Worm (Caenorhabditis elegans): ENCODE data around the gene kcnl-1.

Gene kcnl-1

DNA sequence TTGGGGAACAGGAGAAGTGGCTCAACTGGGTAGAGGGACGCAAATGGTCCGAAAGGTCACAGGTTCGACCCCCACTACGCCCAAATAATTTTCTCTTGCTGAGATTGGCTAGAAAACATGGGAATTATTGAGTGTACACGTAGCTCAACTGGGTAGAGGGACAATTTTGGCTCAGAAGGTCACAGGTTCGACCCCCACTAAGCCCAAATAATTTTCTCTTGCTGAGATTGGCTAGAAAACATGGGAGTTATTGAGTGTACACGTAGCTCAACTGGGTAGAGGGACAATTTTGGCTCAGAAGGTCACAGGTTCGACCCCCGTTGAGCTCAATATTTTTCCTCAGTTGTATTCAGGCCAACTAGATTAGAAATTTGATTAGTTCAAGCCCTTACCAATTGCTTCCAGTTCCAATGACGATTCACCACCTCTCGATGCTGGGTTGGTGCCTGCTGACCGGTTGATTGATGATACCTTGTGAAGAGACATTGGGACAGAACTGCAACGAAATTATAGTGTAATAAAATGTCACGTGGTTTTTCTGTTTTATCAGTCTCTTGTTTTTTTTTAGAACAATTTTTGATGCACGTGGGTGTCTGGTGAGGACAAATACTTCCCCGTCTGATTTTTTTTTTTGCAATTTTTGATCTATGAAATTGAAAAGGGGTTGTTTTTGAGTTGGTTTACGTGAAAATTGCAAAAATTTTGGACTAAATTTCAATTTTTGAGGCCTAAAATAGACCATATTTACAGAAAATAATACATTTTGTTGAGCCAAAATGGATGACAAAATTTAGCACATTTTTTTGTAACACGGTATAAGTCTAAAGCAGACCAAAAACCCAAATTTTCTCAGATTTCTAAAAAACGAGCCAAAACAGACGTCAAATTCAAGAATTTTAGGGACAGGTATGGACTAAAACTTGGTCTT is 43.6 kb upstream of the kcnl-1 start (continued):
- TF ChIP-seq snpc-1.3 (tag; optimal IDR thresholded peaks at IDR 0.05; ENCODE audit: insufficient read depth) (no peak), ZK185.1 (tag; optimal IDR thresholded peaks at IDR 0.05; ENCODE audit: poor library complexity, severe bottlenecking) (no peak), egl-18 (GFP tag; IDR thresholded peaks at IDR 0.05) (no peak), ama-1 (optimal IDR thresholded peaks at IDR 0.05) (peak; percentile 37), ama-1 (GFP tag; optimal IDR thresholded peaks at IDR 0.05) (peak in 1 of 2 experiments; percentile 20), B0019.2 (GFP tag; conservative IDR thresholded peaks at IDR 0.05) (no peak), nfya-1 (tag; optimal IDR thresholded peaks at IDR 0.05; ENCODE audit: borderline replicate concordance, insufficient read depth) (no peak), chd-7 (tag; optimal IDR thresholded peaks at IDR 0.05) (no peak), T26A5.8 (tag; optimal IDR thresholded peaks at IDR 0.05) (no peak), fkh-3 (tag; optimal IDR thresholded peaks at IDR 0.05) (no peak)

DNA sequence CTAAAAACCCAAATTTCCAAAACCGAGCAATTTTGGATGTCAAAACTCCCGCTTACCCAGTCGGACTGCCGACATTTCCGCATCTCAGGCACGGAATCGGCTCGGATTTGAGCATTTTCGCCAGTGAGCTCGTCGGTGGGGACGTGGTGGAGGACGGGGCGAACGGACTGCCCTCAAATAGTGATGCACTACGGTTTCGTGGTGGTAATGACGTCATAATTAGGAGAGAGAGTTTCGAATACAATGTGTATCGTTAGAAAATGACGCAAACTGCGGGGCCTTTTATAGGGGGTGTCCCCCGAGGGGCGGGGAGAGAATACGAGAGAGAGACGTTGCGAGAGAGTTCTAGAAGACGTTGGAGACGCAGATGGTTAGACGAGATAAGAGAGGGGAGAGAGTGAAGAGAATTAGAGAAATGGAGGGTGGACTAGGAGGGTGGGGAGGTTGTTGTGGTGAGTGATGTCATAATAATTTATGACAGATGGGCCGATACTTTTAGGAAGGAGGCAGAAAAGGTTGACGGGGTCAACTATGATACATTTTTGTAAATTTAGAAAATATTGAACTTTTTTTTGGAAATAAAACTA is 42.5 kb upstream of the kcnl-1 start:
- TF ChIP-seq ztf-18 (tag; optimal IDR thresholded peaks at IDR 0.05) (no peak), rcor-1 (GFP tag; IDR thresholded peaks at IDR 0.05) (peak; percentile 60; the same call in 1 of the 2 replicates), Y56A3A.18 (GFP tag; IDR thresholded peaks at IDR 0.05) (0 out of 2 replicates have a peak, but pooled peaks have one; percentile 72), nhr-120 (GFP tag; IDR thresholded peaks at IDR 0.05) (no peak), sea-2 (GFP tag; IDR thresholded peaks at IDR 0.05) (0 out of 2 replicates have a peak, but pooled peaks have one; percentile 42), rpc-1 (optimal IDR thresholded peaks at IDR 0.05) (peak; percentile 29), rpc-1 (tag; optimal IDR thresholded peaks at IDR 0.05) (no peak), cebp-2 (GFP tag; IDR thresholded peaks at IDR 0.05) (no peak), snpc-4 (GFP tag; optimal IDR thresholded peaks at IDR 0.05) (no peak), snpc-4 (tag; optimal IDR thresholded peaks at IDR 0.05) (peak in 2 of 4 experiments; percentile 56 to 60), attf-5 (GFP tag; optimal IDR thresholded peaks at IDR 0.05) (peak; percentile 63), attf-6 (GFP tag; IDR thresholded peaks at IDR 0.05) (no peak), madf-3 (GFP tag; IDR thresholded peaks at IDR 0.05) (0 out of 2 replicates have a peak, but pooled peaks have one; percentile 2), dpl-1 (GFP tag; optimal IDR thresholded peaks at IDR 0.05) (no peak), hmg-20 (GFP tag; IDR thresholded peaks at IDR 0.05) (no peak), ceh-79 (tag; optimal IDR thresholded peaks at IDR 0.05) (no peak), nfyb-1 (GFP tag; IDR thresholded peaks at IDR 0.05) (peak; percentile 94), snpc-3.4 (tag; optimal IDR thresholded peaks at IDR 0.05) (no peak), ceh-27 (GFP tag; optimal IDR thresholded peaks at IDR 0.05) (peak; percentile 69), C06A6.2 (GFP tag; conservative IDR thresholded peaks at IDR 0.05) (peak; percentile 90), cebp-1 (GFP tag; IDR thresholded peaks at IDR 0.05) (no peak; the same call in 1 of the 2 replicates), cebp-1 (tag; optimal IDR thresholded peaks at IDR 0.05) (peak; percentile 82), egl-44 (GFP tag; IDR thresholded peaks at IDR 0.05) (peak; percentile 56; the same call in 1 of the 2 replicates), zfh-2 (GFP tag; conservative IDR thresholded peaks at IDR 0.05) (peak; percentile 95), Y53F4B.3 (GFP tag; IDR thresholded peaks at IDR 0.05) (no peak), hrde-1 (tag; optimal IDR thresholded peaks at IDR 0.05; ENCODE audit: borderline replicate concordance) (no peak), ceh-40 (GFP tag; IDR thresholded peaks at IDR 0.05) (no peak), F22D6.2 (tag; optimal IDR thresholded peaks at IDR 0.05) (peak; percentile 0), sdz-38 (tag; optimal IDR thresholded peaks at IDR 0.05) (no peak), lin-40 (tag; optimal IDR thresholded peaks at IDR 0.05) (peak; percentile 87), F10E7.11 (tag; optimal IDR thresholded peaks at IDR 0.05) (peak; percentile 50), dox-1 (GFP tag; IDR thresholded peaks at IDR 0.05) (peak; percentile 83), B0336.3 (GFP tag; IDR thresholded peaks at IDR 0.05) (peak; percentile 78; the same call in 1 of the 2 replicates), lin-26 (GFP tag; IDR thresholded peaks at IDR 0.05) (peak; percentile 48; the same call in 1 of the 2 replicates), egl-18 (GFP tag; IDR thresholded peaks at IDR 0.05) (0 out of 2 replicates have a peak, but pooled peaks have one; percentile 18), F37B4.10 (GFP tag; IDR thresholded peaks at IDR 0.05) (no peak)
